Worm (Caenorhabditis elegans): ENCODE data around the gene ZK1290.5.

ce11 chrII:7547269-7547668 lies 17.8 kb downstream of the ZK1290.5 start:
- TF ChIP-seq ztf-23 (GFP tag; IDR thresholded peaks at IDR 0.05) (no peak), ztf-29 (GFP tag; IDR thresholded peaks at IDR 0.05) (no peak), flt-1 (GFP tag; IDR thresholded peaks at IDR 0.05) (no peak), klf-2 (GFP tag; conservative IDR thresholded peaks at IDR 0.05) (no peak)

All from whole organism, midembryonic.